Worm (Caenorhabditis elegans): ENCODE data around the gene Y57G11C.31.

ce11 chrIV:14715500-14715899 lies 38.3 kb downstream of the Y57G11C.31 start, which contains the start of gene lgc-8:
- TF ChIP-seq T22C8.4 (GFP tag; IDR thresholded peaks at IDR 0.05), result no peak
- no peak for TF ChIP-seq ztf-23 (GFP tag; IDR thresholded peaks at IDR 0.05)
- no peak for TF ChIP-seq cog-1 (tag; optimal IDR thresholded peaks at IDR 0.05)
- no peak for TF ChIP-seq tab-1 (GFP tag; IDR thresholded peaks at IDR 0.05)
- TF ChIP-seq flt-1 (GFP tag; IDR thresholded peaks at IDR 0.05), result no peak
- no peak for TF ChIP-seq ref-1 (GFP tag; conservative IDR thresholded peaks at IDR 0.05)

Measured in whole organism, midembryonic.